Fruit fly (Drosophila melanogaster) whole organism, embryonic: ENCODE measurements around the gene CG14221.
A peak's percentile ranks its signal among the peaks of the same experiment; 100 is the strongest.

ENCODE experiments used
- ATbp ChIP-seq: fragments of 200-800 bp; sonication (Bioruptor generic); optimal IDR thresholded peaks from 2 replicates; lab custom pipeline; 2017; ENCODE audit warnings: missing biosample characterization, mild to moderate bottlenecking, missing genetic modification characterization, missing genetic modification reagents
- B-H1 ChIP-seq: fragments of 200-800 bp; sonication (Bioruptor generic); IDR thresholded peaks from 3 replicates; pipeline ENCODE4 v1.3.6; 2022; ENCODE audit warnings: missing biosample characterization, missing genetic modification characterization
- Bdp1 ChIP-seq: fragments of 200-800 bp; sonication (Bioruptor generic); optimal IDR thresholded peaks from 3 replicates; lab custom pipeline; 2016; ENCODE audit warnings: missing biosample characterization, missing genetic modification characterization
- CG10565 ChIP-seq: fragments of 200-800 bp; sonication (Bioruptor generic); optimal IDR thresholded peaks from 3 replicates; lab custom pipeline; 2016; ENCODE audit warnings: missing biosample characterization, mild to moderate bottlenecking, missing genetic modification characterization
- CG10979 ChIP-seq: fragments of 200-800 bp; sonication (Bioruptor generic); optimal IDR thresholded peaks from 2 replicates; lab custom pipeline; 2018; ENCODE audit warnings: missing biosample characterization, mild to moderate bottlenecking, missing genetic modification characterization, moderate library complexity
- CG13287 ChIP-seq: fragments of 200-800 bp; sonication (Bioruptor generic); IDR thresholded peaks from 2 replicates; pipeline ENCODE4 v1.3.6; 2022; ENCODE audit warnings: missing biosample characterization, missing genetic modification characterization; ENCODE audit not compliant: partially characterized antibody
- CG13424 ChIP-seq: fragments of 200-800 bp; sonication (Bioruptor generic); optimal IDR thresholded peaks from 2 replicates; lab custom pipeline; 2019; ENCODE audit warnings: missing biosample characterization, mild to moderate bottlenecking, missing genetic modification characterization, moderate library complexity
- CG14441 ChIP-seq: fragments of 200-800 bp; sonication (Bioruptor generic); IDR thresholded peaks from 2 replicates; pipeline ENCODE4 v1.3.6; 2022; ENCODE audit warnings: missing biosample characterization, missing genetic modification characterization
- CG15011 ChIP-seq: fragments of 200-800 bp; sonication (Bioruptor generic); optimal IDR thresholded peaks from 3 replicates; lab custom pipeline; 2018; ENCODE audit warnings: missing biosample characterization, mild to moderate bottlenecking, missing genetic modification characterization
- CG1647 ChIP-seq: fragments of 200-800 bp; sonication (Bioruptor generic); optimal IDR thresholded peaks from 3 replicates; lab custom pipeline; 2016; ENCODE audit warnings: missing biosample characterization, missing genetic modification characterization
- CG17186 ChIP-seq: fragments of 200-800 bp; sonication (Bioruptor generic); optimal IDR thresholded peaks from 3 replicates; lab custom pipeline; 2017; ENCODE audit warnings: missing biosample characterization, missing genetic modification reagents, missing genetic modification characterization
- CG17361 ChIP-seq: fragments of 200-800 bp; sonication (Bioruptor generic); IDR thresholded peaks from 3 replicates; pipeline ENCODE4 v1.3.6; 2022; ENCODE audit warnings: missing biosample characterization, missing genetic modification characterization
- CG17385 ChIP-seq: fragments of 200-800 bp; sonication (Bioruptor generic); optimal IDR thresholded peaks from 3 replicates; lab custom pipeline; 2018; ENCODE audit warnings: missing biosample characterization, mild to moderate bottlenecking, missing genetic modification characterization
- CG18764 ChIP-seq: fragments of 200-800 bp; sonication (Bioruptor generic); optimal IDR thresholded peaks from 3 replicates; lab custom pipeline; 2016; ENCODE audit warnings: missing biosample characterization, missing genetic modification characterization
- CG30431 ChIP-seq: fragments of 200-800 bp; sonication (Bioruptor generic); optimal IDR thresholded peaks from 2 replicates; lab custom pipeline; 2017; ENCODE audit warnings: missing biosample characterization, missing genetic modification characterization
- CG31388 ChIP-seq: fragments of 200-800 bp; sonication (Bioruptor generic); optimal IDR thresholded peaks from 2 replicates; lab custom pipeline; 2016; ENCODE audit warnings: missing biosample characterization, missing genetic modification characterization
- CG6272 ChIP-seq: fragments of 200-800 bp; sonication (Bioruptor generic); IDR thresholded peaks from 2 replicates; pipeline ENCODE4 v1.3.6; 2022; ENCODE audit warnings: missing biosample characterization, missing genetic modification characterization
- CG6689 ChIP-seq: fragments of 200-800 bp; sonication (Bioruptor generic); IDR thresholded peaks from 2 replicates; pipeline ENCODE4 v1.3.6; 2022; ENCODE audit warnings: missing biosample characterization, missing genetic modification characterization
- CG7271 ChIP-seq: fragments of 200-800 bp; sonication (Bioruptor generic); optimal IDR thresholded peaks from 2 replicates; lab custom pipeline; 2018; ENCODE audit warnings: missing biosample characterization, mild to moderate bottlenecking, missing genetic modification characterization, moderate library complexity
- CG7928 ChIP-seq: fragments of 200-800 bp; sonication (Bioruptor generic); optimal IDR thresholded peaks from 2 replicates; lab custom pipeline; 2017; ENCODE audit warnings: missing biosample characterization, mild to moderate bottlenecking, missing genetic modification characterization
- CG9876 ChIP-seq: fragments of 200-800 bp; sonication (Bioruptor generic); optimal IDR thresholded peaks from 2 replicates; lab custom pipeline; 2016; ENCODE audit warnings: missing biosample characterization, missing genetic modification characterization
- ERR ChIP-seq: fragments of 200-800 bp; sonication (Bioruptor generic); optimal IDR thresholded peaks from 2 replicates; lab custom pipeline; 2016; ENCODE audit warnings: missing biosample characterization, missing genetic modification characterization
- Gsc ChIP-seq: fragments of 200-800 bp; sonication (Bioruptor generic); IDR thresholded peaks from 2 replicates; pipeline ENCODE4 v1.3.6; 2022; ENCODE audit warnings: missing biosample characterization, missing genetic modification characterization
- H15 ChIP-seq: fragments of 200-800 bp; sonication (Bioruptor generic); IDR thresholded peaks from 3 replicates; pipeline ENCODE4 v1.3.6; 2022; ENCODE audit warnings: missing biosample characterization, missing genetic modification characterization
- NfI ChIP-seq: fragments of 200-800 bp; sonication (Bioruptor generic); optimal IDR thresholded peaks from 3 replicates; lab custom pipeline; 2018; ENCODE audit warnings: missing biosample characterization, mild to moderate bottlenecking, missing genetic modification characterization, moderate library complexity
- Rx ChIP-seq: fragments of 200-800 bp; sonication (Bioruptor generic); IDR thresholded peaks from 2 replicates; pipeline ENCODE4 v1.3.6; 2022; ENCODE audit warnings: missing biosample characterization, missing genetic modification characterization
- Sry-β ChIP-seq: fragments of 200-800 bp; sonication (Bioruptor generic); optimal IDR thresholded peaks from 2 replicates; lab custom pipeline; 2018; ENCODE audit warnings: missing biosample characterization, mild to moderate bottlenecking, missing genetic modification characterization, moderate library complexity
- Sry-δ ChIP-seq: fragments of 200-800 bp; sonication (Bioruptor generic); optimal IDR thresholded peaks from 2 replicates; lab custom pipeline; 2016; ENCODE audit warnings: missing biosample characterization, missing genetic modification characterization
- Vsx1 ChIP-seq: fragments of 200-800 bp; sonication (Bioruptor generic); optimal IDR thresholded peaks from 2 replicates; lab custom pipeline; 2017; ENCODE audit warnings: missing biosample characterization, mild to moderate bottlenecking, missing genetic modification characterization, missing genetic modification reagents
- Xbp1 ChIP-seq: fragments of 200-800 bp; sonication (Bioruptor generic); optimal IDR thresholded peaks from 3 replicates; lab custom pipeline; 2016; ENCODE audit warnings: missing biosample characterization, mild to moderate bottlenecking, missing genetic modification characterization
- ab ChIP-seq: fragments of 200-800 bp; sonication (Bioruptor generic); optimal IDR thresholded peaks from 2 replicates; lab custom pipeline; 2016; ENCODE audit warnings: missing biosample characterization, missing genetic modification characterization
- ac ChIP-seq: fragments of 200-800 bp; sonication (Bioruptor generic); optimal IDR thresholded peaks from 3 replicates; lab custom pipeline; 2017; ENCODE audit warnings: missing biosample characterization, mild to moderate bottlenecking, missing genetic modification characterization
- ato ChIP-seq: fragments of 200-800 bp; sonication (Bioruptor generic); IDR thresholded peaks from 2 replicates; pipeline ENCODE4 v1.3.6; 2022; ENCODE audit warnings: missing biosample characterization, missing genetic modification characterization; ENCODE audit not compliant: partially characterized antibody
- br ChIP-seq: fragments of >200 bp; optimal IDR thresholded peaks from 2 replicates; lab custom pipeline; 2017
- cad ChIP-seq: fragments of >200 bp; optimal IDR thresholded peaks from 2 replicates; lab custom pipeline; 2017; ENCODE audit warnings: missing biosample characterization, missing genetic modification characterization
- ems ChIP-seq: fragments of 200-800 bp; sonication (Bioruptor generic); optimal IDR thresholded peaks from 3 replicates; lab custom pipeline; 2016; ENCODE audit warnings: missing biosample characterization, missing genetic modification characterization
- ewg ChIP-seq: fragments of 200-800 bp; sonication (Bioruptor generic); optimal IDR thresholded peaks from 3 replicates; lab custom pipeline; 2017; ENCODE audit warnings: mild to moderate bottlenecking, missing biosample characterization, missing genetic modification reagents, missing genetic modification characterization
- ftz-f1 ChIP-seq: fragments of 200-800 bp; sonication (Bioruptor generic); optimal IDR thresholded peaks from 2 replicates; lab custom pipeline; 2016; ENCODE audit warnings: missing biosample characterization, missing genetic modification characterization
- fu2 ChIP-seq: fragments of 200-800 bp; sonication (Bioruptor generic); optimal IDR thresholded peaks from 2 replicates; lab custom pipeline; 2016; ENCODE audit warnings: missing biosample characterization, missing genetic modification characterization
- gsb ChIP-seq: fragments of 200-800 bp; sonication (Bioruptor generic); IDR thresholded peaks from 2 replicates; pipeline ENCODE4 v1.3.6; 2022; ENCODE audit warnings: missing biosample characterization, missing genetic modification characterization
- hb ChIP-seq: fragments of 200-800 bp; sonication (Bioruptor generic); IDR thresholded peaks from 3 replicates; pipeline ENCODE4 v1.3.6; 2022; ENCODE audit warnings: missing biosample characterization, missing genetic modification characterization; ENCODE audit not compliant: partially characterized antibody
- knrl ChIP-seq: fragments of 200-800 bp; sonication (Bioruptor generic); IDR thresholded peaks from 3 replicates; pipeline ENCODE4 v1.3.6; 2022; ENCODE audit warnings: missing biosample characterization, missing genetic modification characterization; ENCODE audit not compliant: partially characterized antibody
- lov ChIP-seq, 2 experiments: fragments of 200-800 bp in 1 of 2; fragments of >200 bp in 1 of 2; sonication (Bioruptor generic) in 1 of 2; IDR thresholded peaks in 1 of 2; optimal IDR thresholded peaks in 1 of 2; 2 replicates in 1 of 2; 3 replicates in 1 of 2; pipeline versions ENCODE4 v1.3.6 to Lab custom; 2017 to 2022; ENCODE audit warnings: missing biosample characterization in 1 of 2, missing genetic modification characterization in 1 of 2
- pros ChIP-seq: fragments of 200-800 bp; sonication (Bioruptor generic); optimal IDR thresholded peaks from 3 replicates; lab custom pipeline; 2019; ENCODE audit warnings: missing biosample characterization, mild to moderate bottlenecking, missing genetic modification characterization, moderate library complexity
- rib ChIP-seq: fragments of 200-800 bp; sonication (Bioruptor generic); IDR thresholded peaks from 2 replicates; pipeline ENCODE4 v1.3.6; 2022; ENCODE audit warnings: missing biosample characterization, missing genetic modification characterization
- scrt ChIP-seq: fragments of 200-800 bp; sonication (Bioruptor generic); optimal IDR thresholded peaks from 2 replicates; lab custom pipeline; 2018; ENCODE audit warnings: missing biosample characterization, mild to moderate bottlenecking, missing genetic modification characterization, moderate library complexity
- tna ChIP-seq: fragments of 200-800 bp; sonication (Bioruptor generic); IDR thresholded peaks from 2 replicates; pipeline ENCODE4 v1.3.6; 2022; ENCODE audit warnings: missing biosample characterization, missing genetic modification characterization; ENCODE audit not compliant: partially characterized antibody
- trh ChIP-seq: fragments of 200-800 bp; sonication (Bioruptor generic); optimal IDR thresholded peaks from 2 replicates; lab custom pipeline; 2016; ENCODE audit warnings: missing biosample characterization, missing genetic modification characterization
- zf30C ChIP-seq: fragments of 200-800 bp; sonication (Bioruptor generic); optimal IDR thresholded peaks from 3 replicates; lab custom pipeline; 2018; ENCODE audit warnings: missing biosample characterization, mild to moderate bottlenecking, missing genetic modification characterization

The CG14221 gene

dm6 chrX:19621145-19621544 lies at the start of gene CG14221:
TSS of gene CG14221 (minus strand) at chrX:19621245.
- TF ChIP-seq CG7271: no peak
- TF ChIP-seq, all 482 proteins: peak for 0

dm6 chrX:19668405-19668804 lies 47.4 kb upstream of the CG14221 start:
- TF ChIP-seq Xbp1 (GFP tag; lab: Kevin White, UChicago) (peak; percentile 98), NfI (GFP tag; lab: Kevin White, UChicago) (peak; percentile 98), pros (GFP tag; lab: Kevin White, UChicago) (peak; percentile 99), ab (peak; percentile 94), Gsc (peak; percentile 86), CG1647 (GFP tag; lab: Kevin White, UChicago) (peak; percentile 94), Rx (GFP tag; lab: Robert Waterston, UW) (peak; percentile 91), Sry-β (GFP tag; lab: Kevin White, UChicago) (peak; percentile 54), ac (GFP tag; lab: Kevin White, UChicago) (peak; percentile 89), CG17186 (GFP tag; lab: Kevin White, UChicago) (peak; percentile 64), br (lab: Kevin White, UChicago) (no peak), CG7928 (GFP tag; lab: Kevin White, UChicago) (peak; percentile 70), CG31388 (GFP tag; lab: Kevin White, UChicago) (peak; percentile 73), scrt (GFP tag; lab: Kevin White, UChicago) (peak; percentile 87), trh (GFP tag; lab: Kevin White, UChicago) (peak; percentile 93), CG13287 (no peak), tna (GFP tag; lab: Robert Waterston, UW) (no peak), B-H1 (GFP tag; lab: Robert Waterston, UW) (peak; percentile 89), ato (no peak), ems (peak; percentile 97), Bdp1 (GFP tag; lab: Kevin White, UChicago) (peak; percentile 92), ftz-f1 (GFP tag; lab: Kevin White, UChicago) (peak; percentile 84), hb (GFP tag; lab: Robert Waterston, UW) (no peak), cad (GFP tag; lab: Kevin White, UChicago) (no peak), CG10565 (GFP tag; lab: Kevin White, UChicago) (peak; percentile 90), zf30C (GFP tag; lab: Kevin White, UChicago) (no peak), CG10979 (tag; lab: Kevin White, UChicago) (peak; percentile 93), Sry-δ (peak; percentile 68), rib (peak; percentile 87), ERR (peak; percentile 98), Vsx1 (GFP tag; lab: Kevin White, UChicago) (peak; percentile 91), CG15011 (GFP tag; lab: Kevin White, UChicago) (peak; percentile 82), ewg (peak; percentile 92), CG9876 (GFP tag; lab: Kevin White, UChicago) (peak; percentile 98), lov (optimal IDR thresholded peaks at IDR 0.05; lab: Kevin White, UChicago) (no peak), lov (GFP tag; IDR thresholded peaks at IDR 0.05; lab: Robert Waterston, UW) (peak; percentile 95), CG6272 (GFP tag; lab: Robert Waterston, UW) (peak; percentile 88), CG13424 (tag; lab: Kevin White, UChicago) (peak; percentile 93), fu2 (GFP tag; lab: Kevin White, UChicago) (peak; percentile 96), H15 (GFP tag; lab: Robert Waterston, UW) (peak; percentile 90), CG17361 (peak; percentile 92), CG14441 (GFP tag; lab: Robert Waterston, UW) (peak; percentile 92), CG17385 (peak; percentile 94), CG6689 (peak; percentile 94), ATbp (GFP tag; lab: Kevin White, UChicago) (peak; percentile 96), knrl (no peak), CG18764 (peak; percentile 91), CG30431 (peak; percentile 97), gsb (GFP tag; lab: Robert Waterston, UW) (peak; percentile 84)
